Worm (Caenorhabditis elegans) whole organism, L1 larva: ENCODE data around the gene srw-56.

Experiments
- C04F5.9 ChIP-seq: sonication (generic microtip); optimal IDR thresholded peaks from 2 replicates; lab custom pipeline; 2016; ENCODE audit warnings: missing genetic modification characterization, missing compliant biosample characterization
- alr-1 ChIP-seq: fragments of 200-800 bp; sonication (Bioruptor generic); optimal IDR thresholded peaks from 2 replicates; lab custom pipeline; 2018; ENCODE audit warnings: borderline replicate concordance, mild to moderate bottlenecking, missing genetic modification characterization, missing compliant biosample characterization
- ama-1 ChIP-seq: fragments of 150-350 bp; optimal IDR thresholded peaks from 2 replicates; lab custom pipeline; 2014
- efl-1 ChIP-seq, 4 experiments: fragments of 150-350 bp; optimal IDR thresholded peaks in 3 of 4; peaks in 1 of 4; 1 replicate in 1 of 4; 2 replicates in 3 of 4; lab custom pipeline; 2014; ENCODE audit warnings: missing biosample characterization in 2 of 4, missing genetic modification characterization in 2 of 4, missing genetic modification reagents in 2 of 4
- lin-39 ChIP-seq: fragments of 150-350 bp; optimal IDR thresholded peaks from 2 replicates; lab custom pipeline; 2014; ENCODE audit warnings: missing biosample characterization, missing genetic modification reagents, missing genetic modification characterization
- pag-3 ChIP-seq: sonication (generic microtip); optimal IDR thresholded peaks from 2 replicates; lab custom pipeline; 2017; ENCODE audit warnings: missing genetic modification characterization, mild to moderate bottlenecking, missing compliant biosample characterization, antibody characterized with exemption, borderline replicate concordance; ENCODE audit not compliant: insufficient read depth
- unc-62 ChIP-seq: fragments of 150-350 bp; optimal IDR thresholded peaks from 2 replicates; lab custom pipeline; 2014; ENCODE audit warnings: missing biosample characterization, missing genetic modification reagents, missing genetic modification characterization

DNA sequence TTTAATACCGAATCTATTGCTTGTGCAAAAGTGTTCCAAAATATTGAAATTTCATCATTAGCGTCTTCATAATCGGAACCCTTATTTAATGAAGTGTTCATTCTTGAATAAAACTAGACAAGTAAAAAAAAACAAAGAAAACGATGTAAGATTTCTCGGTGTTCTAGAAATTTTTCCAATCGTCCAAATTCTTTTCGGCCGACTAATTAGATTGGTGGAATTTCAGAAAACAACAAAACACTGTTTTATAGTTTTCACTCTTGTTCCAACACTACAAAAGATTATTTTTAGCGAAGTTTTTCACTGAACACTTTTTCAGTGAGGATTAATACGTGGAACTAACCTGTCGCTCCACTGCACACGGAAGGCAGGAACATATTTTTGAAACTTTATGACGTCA, at the start of gene srw-56:
- TF ChIP-seq unc-62 (GFP tag; lab: Kevin White, UChicago) (no peak), pag-3 (tag; lab: Kevin White, UChicago) (no peak), C04F5.9 (tag; lab: Kevin White, UChicago) (no peak), alr-1 (tag; lab: Kevin White, UChicago) (no peak), lin-39 (tag; lab: Kevin White, UChicago) (no peak), ama-1 (lab: Kevin White, UChicago) (no peak), efl-1 (optimal IDR thresholded peaks at IDR 0.05; lab: Kevin White, UChicago) (no peak), efl-1 (GFP tag; optimal IDR thresholded peaks at IDR 0.05 in 1 of 2; lab: Kevin White, UChicago) (peak in 1 of 2 experiments; percentile 61)
